Fruit fly (Drosophila melanogaster): Measurements from ENCODE around the gene CG8664.

CG8664 gene

dm6 chrX:17237421-17237820 is 45.1 kb downstream of the CG8664 start (continued):
- no peak for TF ChIP-seq dati (GFP tag; IDR thresholded peaks at IDR 0.05)
- TF ChIP-seq ac (GFP tag; optimal IDR thresholded peaks at IDR 0.05): no peak
- no peak for TF ChIP-seq vvl (GFP tag; IDR thresholded peaks at IDR 0.05)
- TF ChIP-seq Xrp1 (GFP tag; IDR thresholded peaks at IDR 0.05): peak; percentile 50
- no peak for TF ChIP-seq ato (GFP tag; IDR thresholded peaks at IDR 0.05; ENCODE audit: partially characterized antibody)
- no peak for TF ChIP-seq CG10321 (GFP tag; IDR thresholded peaks at IDR 0.05)
- TF ChIP-seq Atf6 (GFP tag; IDR thresholded peaks at IDR 0.05): no peak
- TF ChIP-seq CG16815 (GFP tag; optimal IDR thresholded peaks at IDR 0.05): no peak
- TF ChIP-seq zen2 (GFP tag; IDR thresholded peaks at IDR 0.05; ENCODE audit: partially characterized antibody): no peak
- TF ChIP-seq CG14050 (GFP tag; IDR thresholded peaks at IDR 0.05): no peak
- no peak for TF ChIP-seq nau (GFP tag; optimal IDR thresholded peaks at IDR 0.05)
- TF ChIP-seq Mad (GFP tag; optimal IDR thresholded peaks at IDR 0.05): no peak
- TF ChIP-seq CG11093 (GFP tag; IDR thresholded peaks at IDR 0.05): no peak
- TF ChIP-seq CG6272 (GFP tag; IDR thresholded peaks at IDR 0.05): no peak
- no peak for TF ChIP-seq CG17912 (GFP tag; optimal IDR thresholded peaks at IDR 0.05)
- TF ChIP-seq sens-2 (GFP tag; IDR thresholded peaks at IDR 0.05): no peak
- TF ChIP-seq CG4854 (GFP tag; optimal IDR thresholded peaks at IDR 0.05): no peak
- TF ChIP-seq sim (GFP tag; IDR thresholded peaks at IDR 0.05): no peak
- TF ChIP-seq dmrt11E (tag; optimal IDR thresholded peaks at IDR 0.05): peak; percentile 28
- no peak for TF ChIP-seq dpn (GFP tag; optimal IDR thresholded peaks at IDR 0.05)
- no peak for TF ChIP-seq tll (GFP tag; optimal IDR thresholded peaks at IDR 0.05)
- TF ChIP-seq zf30C (GFP tag; optimal IDR thresholded peaks at IDR 0.05): no peak
- TF ChIP-seq Oaz (GFP tag; IDR thresholded peaks at IDR 0.05): no peak
- no peak for TF ChIP-seq mld (GFP tag; IDR thresholded peaks at IDR 0.05; ENCODE audit: partially characterized antibody)
- TF ChIP-seq usp (GFP tag; optimal IDR thresholded peaks at IDR 0.05): no peak
- no peak for TF ChIP-seq CG5245 (GFP tag; optimal IDR thresholded peaks at IDR 0.05)
- no peak for TF ChIP-seq CG10959 (GFP tag; IDR thresholded peaks at IDR 0.05)
- TF ChIP-seq Taf1 (GFP tag; IDR thresholded peaks at IDR 0.05): no peak
- TF ChIP-seq Gug (GFP tag; IDR thresholded peaks at IDR 0.05): no peak
- TF ChIP-seq kah (GFP tag; optimal IDR thresholded peaks at IDR 0.05): no peak
- TF ChIP-seq CG17186 (GFP tag; optimal IDR thresholded peaks at IDR 0.05): no peak
- no peak for TF ChIP-seq BEAF-32 (GFP tag; optimal IDR thresholded peaks at IDR 0.05)
- no peak for TF ChIP-seq ranshi (GFP tag; IDR thresholded peaks at IDR 0.05)
- TF ChIP-seq CG15011 (GFP tag; optimal IDR thresholded peaks at IDR 0.05): no peak
- no peak for TF ChIP-seq chm (GFP tag; IDR thresholded peaks at IDR 0.05)
- no peak for TF ChIP-seq ftz-f1 (GFP tag; optimal IDR thresholded peaks at IDR 0.05)
- no peak for TF ChIP-seq Kr (GFP tag; optimal IDR thresholded peaks at IDR 0.05)
- no peak for TF ChIP-seq scrt (GFP tag; optimal IDR thresholded peaks at IDR 0.05)
- peak; percentile 30 for TF ChIP-seq fd96Cb (tag; optimal IDR thresholded peaks at IDR 0.05)
- TF ChIP-seq tup (GFP tag; optimal IDR thresholded peaks at IDR 0.05): no peak
- TF ChIP-seq bowl (GFP tag; IDR thresholded peaks at IDR 0.05): no peak
- TF ChIP-seq CG9797 (GFP tag; optimal IDR thresholded peaks at IDR 0.05): no peak
- TF ChIP-seq inv (GFP tag; IDR thresholded peaks at IDR 0.05; ENCODE audit: partially characterized antibody): no peak
- TF ChIP-seq Lpt (GFP tag; optimal IDR thresholded peaks at IDR 0.05): no peak
- TF ChIP-seq CrebB (tag; optimal IDR thresholded peaks at IDR 0.05): no peak
- TF ChIP-seq CG32532 (GFP tag; IDR thresholded peaks at IDR 0.05): no peak
- TF ChIP-seq Rfx (GFP tag; IDR thresholded peaks at IDR 0.05): no peak
- TF ChIP-seq Hmx (GFP tag; optimal IDR thresholded peaks at IDR 0.05): no peak
- TF ChIP-seq CG6654 (GFP tag; optimal IDR thresholded peaks at IDR 0.05): no peak
- TF ChIP-seq CG15073 (GFP tag; optimal IDR thresholded peaks at IDR 0.05): no peak
- TF ChIP-seq CG31365 (tag; optimal IDR thresholded peaks at IDR 0.05): no peak
- no peak for TF ChIP-seq CG4707 (GFP tag; optimal IDR thresholded peaks at IDR 0.05)
